Fruit fly (Drosophila melanogaster): ENCODE data around the gene COX4.

COX4 gene

dm6 chr2L:19941352-19941851 lies 17.1 kb upstream of the COX4 start (continued):
- TF ChIP-seq ewg (GFP tag; optimal IDR thresholded peaks at IDR 0.05) = peak; percentile 71
- no peak for TF ChIP-seq bbx (GFP tag; IDR thresholded peaks at IDR 0.05; ENCODE audit: partially characterized antibody)
- peak; percentile 85 for TF ChIP-seq PHDP (tag; optimal IDR thresholded peaks at IDR 0.05)
- peak; percentile 84 for TF ChIP-seq BtbVII (GFP tag; optimal IDR thresholded peaks at IDR 0.05)
- peak; percentile 28 for TF ChIP-seq nmo (GFP tag; optimal IDR thresholded peaks at IDR 0.05)
- no peak for TF ChIP-seq inv (GFP tag; IDR thresholded peaks at IDR 0.05; ENCODE audit: partially characterized antibody)
- TF ChIP-seq CG33213 (GFP tag; optimal IDR thresholded peaks at IDR 0.05) = peak; percentile 28
- TF ChIP-seq unc-4 (GFP tag; IDR thresholded peaks at IDR 0.05; ENCODE audit: partially characterized antibody) = no peak
- TF ChIP-seq B-H1 (GFP tag; IDR thresholded peaks at IDR 0.05) = peak; percentile 88
- TF ChIP-seq wor (GFP tag; IDR thresholded peaks at IDR 0.05) = peak; percentile 80
- TF ChIP-seq kay (GFP tag; optimal IDR thresholded peaks at IDR 0.05) = peak; percentile 68
- peak; percentile 77 for TF ChIP-seq CG18764 (GFP tag; optimal IDR thresholded peaks at IDR 0.05)
- peak; percentile 84 for TF ChIP-seq Sox102F (GFP tag; optimal IDR thresholded peaks at IDR 0.05)
- peak; percentile 96 for TF ChIP-seq slbo (GFP tag; IDR thresholded peaks at IDR 0.05)
- TF ChIP-seq CG12236 (GFP tag; optimal IDR thresholded peaks at IDR 0.05) = peak; percentile 71
- peak; percentile 55 for TF ChIP-seq pb (GFP tag; optimal IDR thresholded peaks at IDR 0.05)
- TF ChIP-seq CG8765 (GFP tag; IDR thresholded peaks at IDR 0.05) = peak; percentile 76
- peak; percentile 91 for TF ChIP-seq zfh2 (GFP tag; optimal IDR thresholded peaks at IDR 0.05)
- TF ChIP-seq dmrt11E (tag; optimal IDR thresholded peaks at IDR 0.05) = peak; percentile 74
- TF ChIP-seq CHES-1-like (GFP tag; optimal IDR thresholded peaks at IDR 0.05) = peak; percentile 90
- TF ChIP-seq aop (GFP tag; IDR thresholded peaks at IDR 0.05) = peak; percentile 54; the same call in 1 of the 2 replicates
- TF ChIP-seq Poxn (GFP tag; IDR thresholded peaks at IDR 0.05) = peak; percentile 79
- peak; percentile 86 for TF ChIP-seq toy (GFP tag; IDR thresholded peaks at IDR 0.05)
- no peak for TF ChIP-seq pita (GFP tag; optimal IDR thresholded peaks at IDR 0.05)
- TF ChIP-seq Vsx1 (GFP tag; optimal IDR thresholded peaks at IDR 0.05) = peak; percentile 71
- peak; percentile 76 for TF ChIP-seq danr (GFP tag; IDR thresholded peaks at IDR 0.05)
- peak; percentile 63 for TF ChIP-seq trh (GFP tag; optimal IDR thresholded peaks at IDR 0.05)
- TF ChIP-seq exex (tag; optimal IDR thresholded peaks at IDR 0.05) = peak; percentile 15
- TF ChIP-seq CG17328 (GFP tag; IDR thresholded peaks at IDR 0.05) = peak; percentile 89
- no peak for TF ChIP-seq CG6791 (GFP tag; IDR thresholded peaks at IDR 0.05; ENCODE audit: partially characterized antibody)
- TF ChIP-seq CG7556 (GFP tag; optimal IDR thresholded peaks at IDR 0.05) = peak; percentile 86
- TF ChIP-seq CG7271 (tag; optimal IDR thresholded peaks at IDR 0.05) = peak; percentile 5
- no peak for TF ChIP-seq fru (optimal IDR thresholded peaks at IDR 0.05)
- TF ChIP-seq ab (GFP tag; optimal IDR thresholded peaks at IDR 0.05) = peak; percentile 78
- peak; percentile 88 for TF ChIP-seq MBD-R2 (GFP tag; IDR thresholded peaks at IDR 0.05)
- TF ChIP-seq CG18599 (GFP tag; optimal IDR thresholded peaks at IDR 0.05) = peak; percentile 86
- TF ChIP-seq CG17612 (GFP tag; IDR thresholded peaks at IDR 0.05) = peak; percentile 77; the same call in 1 of the 2 replicates
- TF ChIP-seq Hand (GFP tag; optimal IDR thresholded peaks at IDR 0.05) = peak; percentile 35
- TF ChIP-seq Dek (tag; optimal IDR thresholded peaks at IDR 0.05) = peak; percentile 79
- peak; percentile 87 for TF ChIP-seq pho (GFP tag; optimal IDR thresholded peaks at IDR 0.05)
- peak; percentile 84 for TF ChIP-seq CG2712 (tag; optimal IDR thresholded peaks at IDR 0.05)
- TF ChIP-seq onecut (GFP tag; IDR thresholded peaks at IDR 0.05) = peak; percentile 78
- TF ChIP-seq CG11085 (GFP tag; IDR thresholded peaks at IDR 0.05) = peak; percentile 80
- peak; percentile 76 for TF ChIP-seq CG7839 (tag; optimal IDR thresholded peaks at IDR 0.05)
- TF ChIP-seq BEAF-32 (GFP tag; optimal IDR thresholded peaks at IDR 0.05) = no peak
- peak; percentile 69 for TF ChIP-seq sd (tag; optimal IDR thresholded peaks at IDR 0.05)
- peak; percentile 67 for TF ChIP-seq p53 (GFP tag; optimal IDR thresholded peaks at IDR 0.05)
- no peak for TF ChIP-seq CTCF (GFP tag; optimal IDR thresholded peaks at IDR 0.05)
- TF ChIP-seq fd96Cb (tag; optimal IDR thresholded peaks at IDR 0.05) = peak; percentile 73
- TF ChIP-seq lbe (GFP tag; optimal IDR thresholded peaks at IDR 0.05) = peak; percentile 68
- peak; percentile 71 for TF ChIP-seq dm (GFP tag; optimal IDR thresholded peaks at IDR 0.05)
